Worm (Caenorhabditis elegans) whole organism, L3 larva: ENCODE measurements around the gene K07C5.9.
A peak's percentile ranks its signal among the peaks of the same experiment; 100 is the strongest.

ENCODE experiments used
- elt-2 ChIP-seq: sonication (generic microtip); optimal IDR thresholded peaks from 2 replicates; lab custom pipeline; 2016; ENCODE audit warnings: missing genetic modification reagents, mild to moderate bottlenecking, missing genetic modification characterization, missing compliant biosample characterization
- lin-39 ChIP-seq: fragments of 150-350 bp; optimal IDR thresholded peaks from 2 replicates; lab custom pipeline; 2018; ENCODE audit warnings: missing biosample characterization, missing genetic modification reagents, missing genetic modification characterization
- nfya-1 ChIP-seq: sonication (generic microtip); optimal IDR thresholded peaks from 2 replicates; lab custom pipeline; 2017; ENCODE audit warnings: missing genetic modification characterization, mild to moderate bottlenecking, missing compliant biosample characterization, antibody characterized with exemption, moderate library complexity; ENCODE audit not compliant: insufficient read depth
- nhr-11 ChIP-seq: fragments of 150-350 bp; optimal IDR thresholded peaks from 2 replicates; lab custom pipeline; 2014; ENCODE audit warnings: missing biosample characterization, missing genetic modification characterization
- nhr-12 ChIP-seq: fragments of 150-350 bp; optimal IDR thresholded peaks from 2 replicates; lab custom pipeline; 2014; ENCODE audit warnings: missing biosample characterization, missing genetic modification characterization
- nhr-28 ChIP-seq: fragments of 150-350 bp; optimal IDR thresholded peaks from 2 replicates; lab custom pipeline; 2014; ENCODE audit warnings: missing biosample characterization, missing genetic modification characterization
- snpc-4 ChIP-seq: fragments of 150-350 bp; optimal IDR thresholded peaks from 2 replicates; lab custom pipeline; 2014; ENCODE audit warnings: missing biosample characterization, missing genetic modification characterization
- tbx-2 ChIP-seq: sonication (generic microtip); optimal IDR thresholded peaks from 2 replicates; lab custom pipeline; 2016; ENCODE audit warnings: mild to moderate bottlenecking, missing genetic modification characterization, missing compliant biosample characterization
- unc-62 ChIP-seq: fragments of 150-350 bp; sonication (generic microtip); optimal IDR thresholded peaks from 4 replicates; lab custom pipeline; 2014; ENCODE audit warnings: missing biosample characterization, missing genetic modification reagents, missing genetic modification characterization
- zag-1 ChIP-seq: fragments of 150-350 bp; optimal IDR thresholded peaks from 2 replicates; lab custom pipeline; 2014; ENCODE audit warnings: missing biosample characterization, missing genetic modification characterization

DNA sequence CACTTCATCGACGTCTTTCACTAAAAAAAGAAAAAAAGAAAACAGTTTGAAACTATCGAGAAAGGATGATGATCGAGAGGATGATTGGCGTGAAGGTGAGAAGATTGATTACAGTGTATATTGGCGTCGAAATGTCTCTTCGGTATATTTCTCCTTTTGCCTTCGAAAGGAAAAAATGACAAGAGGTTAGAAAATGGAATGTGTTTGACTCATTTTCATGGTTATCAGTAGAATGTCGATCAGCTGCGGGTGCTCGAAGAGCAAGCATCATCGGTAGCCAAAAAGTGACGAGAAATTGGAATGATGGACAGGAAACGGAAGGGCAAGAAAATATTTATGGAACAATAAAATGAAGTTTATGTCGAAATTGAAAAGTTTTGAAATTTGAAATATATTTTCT is 16.1 kb downstream of the K07C5.9 start:
- TF ChIP-seq snpc-4 (tag; lab: Kevin White, UChicago) (no peak), nhr-11 (tag; lab: Kevin White, UChicago) (no peak), zag-1 (tag; lab: Kevin White, UChicago) (no peak), elt-2 (tag; lab: Kevin White, UChicago) (peak; percentile 35), nfya-1 (tag; lab: Kevin White, UChicago) (no peak), nhr-12 (tag; lab: Kevin White, UChicago) (no peak), nhr-28 (tag; lab: Kevin White, UChicago) (no peak), unc-62 (no peak), lin-39 (tag; lab: Kevin White, UChicago) (no peak), tbx-2 (no peak)
